Fruit fly (Drosophila melanogaster) whole organism, larva: ENCODE results near the gene Usp12-46.

Experiments used
- noc ChIP-seq: fragments of 200-800 bp; sonication (Bioruptor generic); optimal IDR thresholded peaks from 3 replicates; lab custom pipeline; 2019; ENCODE audit warnings: missing biosample characterization, mild to moderate bottlenecking, missing genetic modification characterization, moderate library complexity

Usp12-46 gene

DNA sequence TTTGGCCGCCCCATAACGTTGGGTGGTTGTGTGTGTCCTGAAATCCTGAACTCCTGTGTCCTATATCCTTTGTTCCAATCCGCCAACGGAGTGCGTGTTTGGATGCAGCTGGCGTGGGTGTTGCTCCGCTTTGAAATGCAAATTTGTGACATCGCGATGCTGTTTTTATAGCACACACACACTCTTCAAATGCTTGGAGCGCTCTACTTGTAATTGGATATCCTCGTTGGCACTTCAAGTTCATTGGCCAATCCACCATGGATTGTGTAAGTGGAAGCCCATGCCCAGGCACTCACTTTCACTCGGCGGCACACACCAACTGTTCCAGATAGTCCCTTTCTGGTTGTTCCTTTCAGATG is 65.4 kb downstream of the Usp12-46 start, which contains the start of gene CG13840:
Gene CG13840 (minus strand): TSS at position 101 of the 359 bp plus-strand sequence.
- no peak for TF ChIP-seq noc

DNA sequence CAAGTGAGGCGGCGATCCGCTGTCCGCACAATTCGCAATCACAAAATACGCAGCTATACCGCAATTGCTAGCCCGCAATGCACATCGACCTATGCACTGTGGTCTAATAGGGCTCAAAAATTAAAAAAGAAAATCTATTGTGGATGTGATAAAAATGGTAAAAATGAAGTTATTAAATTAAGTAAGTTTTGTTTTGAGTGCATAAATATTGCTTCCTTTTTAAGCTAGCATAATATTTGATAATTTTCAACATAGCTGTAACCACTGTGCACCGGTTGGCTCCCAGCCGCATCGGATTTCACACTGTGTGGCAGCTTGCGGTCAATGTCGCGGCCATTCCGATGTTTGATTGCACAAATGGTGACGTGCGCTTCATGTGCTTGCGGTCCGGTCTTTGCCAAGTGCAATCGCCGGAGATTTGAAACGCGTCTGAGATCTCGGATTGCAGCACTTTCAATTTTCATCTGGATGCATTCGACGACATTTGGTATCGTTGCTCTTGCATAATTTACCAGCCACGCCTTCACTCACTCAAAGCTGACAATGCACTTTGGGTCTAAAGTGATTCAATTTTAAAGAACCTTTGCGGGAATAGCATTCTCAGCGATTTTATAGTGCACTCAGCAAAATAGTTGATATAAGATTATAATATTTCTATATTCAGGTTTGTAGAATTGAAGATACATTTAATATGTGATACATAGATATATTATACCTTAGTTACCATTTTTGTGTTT is 65.9 kb downstream of the Usp12-46 start:
- TF ChIP-seq noc = no peak

DNA sequence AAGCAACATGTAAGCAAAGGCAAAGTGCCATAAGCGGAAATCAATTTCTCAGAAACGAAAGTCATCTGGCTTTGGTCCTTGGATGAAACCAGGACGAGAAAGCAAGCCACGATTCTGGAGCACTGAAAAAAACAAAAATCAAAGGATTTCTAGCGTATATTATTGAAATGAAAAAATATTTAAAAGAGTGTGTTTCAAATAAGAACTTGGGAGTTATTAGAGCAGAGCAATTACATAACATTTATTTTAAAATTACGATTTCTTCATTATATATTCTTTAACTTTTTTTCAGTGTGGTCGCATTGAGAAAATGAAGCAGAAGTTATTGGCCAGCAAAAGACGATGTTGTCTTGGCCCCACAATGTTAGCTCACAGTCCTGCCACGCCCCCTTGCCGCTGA is 72.0 kb downstream of the Usp12-46 start:
- TF ChIP-seq noc = no peak
